Worm (Caenorhabditis elegans) whole organism, L1 larva: ENCODE data around the gene C56A3.4.

Experiments used
- ama-1 ChIP-seq: fragments of 150-350 bp; optimal IDR thresholded peaks from 2 replicates; lab custom pipeline; 2014
- blmp-1 ChIP-seq: fragments of 150-350 bp; optimal IDR thresholded peaks from 2 replicates; lab custom pipeline; 2014; ENCODE audit warnings: missing biosample characterization, missing genetic modification characterization
- ceh-8 ChIP-seq: fragments of 200-800 bp; sonication (Bioruptor generic); optimal IDR thresholded peaks from 2 replicates; lab custom pipeline; 2018; ENCODE audit warnings: mild to moderate bottlenecking, missing genetic modification characterization, moderate library complexity, missing compliant biosample characterization
- fos-1 ChIP-seq: fragments of 150-350 bp; optimal IDR thresholded peaks from 2 replicates; lab custom pipeline; 2014; ENCODE audit warnings: missing biosample characterization, missing genetic modification characterization
- lsy-2 ChIP-seq, 2 experiments: fragments of 150-350 bp; optimal IDR thresholded peaks; 2 replicates each; lab custom pipeline; 2014; ENCODE audit warnings: missing biosample characterization in 2 of 2, missing genetic modification characterization in 2 of 2
- nhr-11 ChIP-seq: fragments of 150-350 bp; optimal IDR thresholded peaks from 2 replicates; lab custom pipeline; 2014; ENCODE audit warnings: missing biosample characterization, missing genetic modification characterization
- snpc-4 ChIP-seq: fragments of 150-350 bp; optimal IDR thresholded peaks from 2 replicates; lab custom pipeline; 2014; ENCODE audit warnings: missing biosample characterization, missing genetic modification characterization
- zag-1 ChIP-seq: fragments of 150-350 bp; optimal IDR thresholded peaks from 2 replicates; lab custom pipeline; 2014; ENCODE audit warnings: missing biosample characterization, missing genetic modification characterization

DNA sequence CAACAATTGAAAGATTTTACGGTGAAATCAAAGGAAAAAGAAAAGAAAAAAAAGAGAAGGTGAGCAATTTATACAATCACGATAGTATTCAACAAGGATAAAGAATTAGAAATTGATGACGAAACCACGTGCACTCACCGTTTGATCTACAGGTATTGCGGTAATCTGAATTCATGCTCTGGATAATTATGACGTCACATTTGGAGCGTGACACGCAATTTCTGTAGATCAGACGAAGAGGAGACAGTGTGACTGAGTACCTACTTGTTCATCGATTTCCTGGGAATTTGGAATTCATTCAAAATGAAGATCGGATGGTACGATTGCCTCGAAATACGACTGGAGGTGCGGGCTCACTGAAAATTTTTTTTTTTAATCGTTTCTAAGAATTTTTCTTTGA is 46.8 kb upstream of the C56A3.4 start:
- TF ChIP-seq zag-1 (tag; lab: Kevin White, UChicago) (no peak), ceh-8 (GFP tag; lab: Kevin White, UChicago) (no peak), ama-1 (lab: Kevin White, UChicago) (no peak), fos-1 (no peak), lsy-2 (tag; optimal IDR thresholded peaks at IDR 0.05; lab: Kevin White, UChicago) (no peak), snpc-4 (tag; lab: Kevin White, UChicago) (no peak), blmp-1 (tag; lab: Kevin White, UChicago) (no peak), nhr-11 (no peak)
